Fruit fly (Drosophila melanogaster) whole organism, adult: ENCODE data around the gene CG6168.

ENCODE experiments used
- CG11617 ChIP-seq: fragments of 200-800 bp; sonication (Bioruptor generic); optimal IDR thresholded peaks from 2 replicates; lab custom pipeline; 2017; ENCODE audit warnings: mild to moderate bottlenecking, missing biosample characterization, missing genetic modification reagents, missing genetic modification characterization
- CG12768 ChIP-seq: fragments of 200-800 bp; sonication (Bioruptor generic); optimal IDR thresholded peaks from 2 replicates; lab custom pipeline; 2017; ENCODE audit warnings: missing biosample characterization, missing genetic modification characterization, mild to moderate bottlenecking, moderate library complexity, missing genetic modification reagents
- CG14711 ChIP-seq: fragments of 200-800 bp; sonication (Bioruptor generic); optimal IDR thresholded peaks from 2 replicates; lab custom pipeline; 2018; ENCODE audit warnings: missing biosample characterization, mild to moderate bottlenecking, missing genetic modification characterization, moderate library complexity
- CG1620 ChIP-seq: fragments of 200-800 bp; sonication (Bioruptor generic); optimal IDR thresholded peaks from 2 replicates; lab custom pipeline; 2016; ENCODE audit warnings: missing biosample characterization, missing genetic modification characterization
- CG33017 ChIP-seq: fragments of 200-800 bp; sonication (Bioruptor generic); optimal IDR thresholded peaks from 2 replicates; lab custom pipeline; 2018; ENCODE audit warnings: missing biosample characterization, mild to moderate bottlenecking, missing genetic modification characterization, moderate library complexity
- CG5204 ChIP-seq: fragments of 200-800 bp; sonication (Bioruptor generic); optimal IDR thresholded peaks from 2 replicates; lab custom pipeline; 2016; ENCODE audit warnings: missing biosample characterization, missing genetic modification characterization
- CG7045 ChIP-seq: fragments of 200-800 bp; sonication (Bioruptor generic); optimal IDR thresholded peaks from 2 replicates; lab custom pipeline; 2017; ENCODE audit warnings: missing biosample characterization, mild to moderate bottlenecking, missing genetic modification characterization
- CG7101 ChIP-seq: fragments of 200-800 bp; sonication (Bioruptor generic); optimal IDR thresholded peaks from 2 replicates; lab custom pipeline; 2018; ENCODE audit warnings: missing biosample characterization, mild to moderate bottlenecking, missing genetic modification characterization, moderate library complexity
- Clk ChIP-seq: fragments of 200-800 bp; sonication (Bioruptor generic); optimal IDR thresholded peaks from 2 replicates; lab custom pipeline; 2017; ENCODE audit warnings: missing biosample characterization, missing genetic modification characterization
- Crg-1 ChIP-seq: fragments of 200-800 bp; sonication (Bioruptor generic); optimal IDR thresholded peaks from 2 replicates; lab custom pipeline; 2016; ENCODE audit warnings: missing biosample characterization, missing genetic modification characterization
- Hr96 ChIP-seq: fragments of 200-800 bp; sonication (Bioruptor generic); optimal IDR thresholded peaks from 2 replicates; lab custom pipeline; 2016; ENCODE audit warnings: missing biosample characterization, missing genetic modification characterization
- Mnt ChIP-seq: fragments of 200-800 bp; sonication (Bioruptor generic); optimal IDR thresholded peaks from 2 replicates; lab custom pipeline; 2016; ENCODE audit warnings: missing biosample characterization, mild to moderate bottlenecking, missing genetic modification characterization
- bab1 ChIP-seq: fragments of 200-800 bp; sonication (Bioruptor generic); optimal IDR thresholded peaks from 3 replicates; lab custom pipeline; 2019; ENCODE audit warnings: missing biosample characterization, mild to moderate bottlenecking, missing genetic modification characterization, moderate library complexity
- cic ChIP-seq: fragments of 200-800 bp; sonication (Bioruptor generic); optimal IDR thresholded peaks from 2 replicates; lab custom pipeline; 2017; ENCODE audit warnings: missing biosample characterization, mild to moderate bottlenecking, missing genetic modification characterization, moderate library complexity
- cnc ChIP-seq, 2 experiments: fragments of >200 bp; optimal IDR thresholded peaks; 2 replicates each; lab custom pipeline; 2017
- kay ChIP-seq: fragments of 200-800 bp; sonication (Bioruptor generic); peaks from one replicate; lab custom pipeline; 2016; ENCODE audit warnings: missing biosample characterization, missing genetic modification characterization, borderline replicate concordance
- ovo ChIP-seq: fragments of 200-800 bp; sonication (Bioruptor generic); optimal IDR thresholded peaks from 2 replicates; lab custom pipeline; 2016; ENCODE audit warnings: missing biosample characterization, missing genetic modification characterization
- pad ChIP-seq: fragments of 200-800 bp; sonication (Bioruptor generic); optimal IDR thresholded peaks from 3 replicates; lab custom pipeline; 2017; ENCODE audit warnings: missing biosample characterization, missing genetic modification characterization, mild to moderate bottlenecking, moderate library complexity, missing genetic modification reagents
- tj ChIP-seq: fragments of 200-800 bp; sonication (Bioruptor generic); optimal IDR thresholded peaks from 3 replicates; lab custom pipeline; 2017; ENCODE audit warnings: missing biosample characterization, mild to moderate bottlenecking, missing genetic modification characterization, moderate library complexity
- toe ChIP-seq: fragments of 200-800 bp; sonication (Bioruptor generic); optimal IDR thresholded peaks from 2 replicates; lab custom pipeline; 2016; ENCODE audit warnings: missing biosample characterization, missing genetic modification characterization

Gene CG6168

DNA sequence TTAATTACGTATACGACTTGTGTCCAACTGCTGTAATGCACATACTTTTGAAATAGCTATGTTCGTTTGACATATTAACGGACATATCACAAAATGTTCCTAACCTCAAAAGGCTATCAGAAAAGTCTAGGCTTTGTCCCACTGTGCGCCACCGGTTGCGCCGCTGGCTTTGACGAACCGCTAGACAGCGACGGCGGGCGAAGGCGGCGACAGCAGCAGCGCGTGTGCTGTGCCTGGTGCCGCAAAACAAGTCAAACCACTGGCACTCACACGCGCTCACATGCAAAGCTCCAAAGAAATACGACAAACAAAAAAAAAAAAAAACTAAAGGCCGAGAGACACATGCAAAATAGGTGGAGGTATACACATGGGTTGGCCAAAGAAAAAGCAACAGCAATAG, 28.1 kb downstream of the CG6168 start:
- TF ChIP-seq CG7101 (no peak), cic (GFP tag; lab: Kevin White, UChicago) (peak; percentile 7), cnc (optimal IDR thresholded peaks at IDR 0.05; lab: Kevin White, UChicago) (no peak), CG7045 (GFP tag; lab: Kevin White, UChicago) (no peak), CG12768 (GFP tag; lab: Kevin White, UChicago) (peak; percentile 26), Mnt (peak; percentile 26), Clk (GFP tag; lab: Kevin White, UChicago) (no peak), kay (GFP tag; lab: Kevin White, UChicago) (no peak), Hr96 (GFP tag; lab: Kevin White, UChicago) (no peak), bab1 (GFP tag; lab: Kevin White, UChicago) (no peak), CG5204 (GFP tag; lab: Kevin White, UChicago) (no peak), CG33017 (tag; lab: Kevin White, UChicago) (no peak), CG1620 (GFP tag; lab: Kevin White, UChicago) (no peak), toe (GFP tag; lab: Kevin White, UChicago) (no peak), tj (GFP tag; lab: Kevin White, UChicago) (no peak), pad (GFP tag; lab: Kevin White, UChicago) (no peak), ovo (GFP tag; lab: Kevin White, UChicago) (peak; percentile 23)

DNA sequence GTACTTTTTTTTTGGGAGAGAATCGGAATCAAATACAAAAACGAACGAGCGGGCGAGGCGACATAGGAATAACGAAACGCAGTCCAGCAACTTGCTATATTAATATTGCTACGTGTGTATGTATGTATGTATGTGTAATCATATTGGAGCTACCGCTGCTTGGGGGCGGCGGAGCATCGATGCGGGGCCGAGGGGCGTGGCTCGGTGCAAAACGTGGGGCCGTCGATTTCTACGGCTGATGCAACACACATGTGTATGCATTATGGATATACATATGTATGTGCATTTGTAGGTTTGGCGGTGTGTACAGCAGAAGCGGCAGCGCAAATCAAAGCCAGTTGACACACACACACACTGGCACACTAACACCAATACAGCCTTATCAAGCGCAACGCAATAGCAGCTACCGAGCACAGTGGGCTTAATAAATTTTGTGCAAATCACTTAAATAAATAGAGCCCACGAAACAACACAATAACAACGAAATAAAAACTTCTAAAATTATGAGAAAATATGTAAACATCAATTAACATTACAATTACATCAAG, 29.3 kb downstream of the CG6168 start:
- peak; percentile 28 for TF ChIP-seq Mnt
- no peak for TF ChIP-seq kay (GFP tag; lab: Kevin White, UChicago)
- TF ChIP-seq bab1 (GFP tag; lab: Kevin White, UChicago), result peak; percentile 51
- TF ChIP-seq cnc (optimal IDR thresholded peaks at IDR 0.05; lab: Kevin White, UChicago), result peak in 1 of 2 experiments; percentile 58
- TF ChIP-seq Crg-1 (GFP tag; lab: Kevin White, UChicago), result no peak
- no peak for TF ChIP-seq pad (GFP tag; lab: Kevin White, UChicago)
- peak; percentile 58 for TF ChIP-seq tj (GFP tag; lab: Kevin White, UChicago)
- no peak for TF ChIP-seq CG7101
- TF ChIP-seq CG5204 (GFP tag; lab: Kevin White, UChicago), result peak; percentile 35
- no peak for TF ChIP-seq CG33017 (tag; lab: Kevin White, UChicago)
- TF ChIP-seq CG1620 (GFP tag; lab: Kevin White, UChicago), result no peak
- TF ChIP-seq ovo (GFP tag; lab: Kevin White, UChicago), result peak; percentile 36
- TF ChIP-seq cic (GFP tag; lab: Kevin White, UChicago), result peak; percentile 73
- peak; percentile 29 for TF ChIP-seq Clk (GFP tag; lab: Kevin White, UChicago)

DNA sequence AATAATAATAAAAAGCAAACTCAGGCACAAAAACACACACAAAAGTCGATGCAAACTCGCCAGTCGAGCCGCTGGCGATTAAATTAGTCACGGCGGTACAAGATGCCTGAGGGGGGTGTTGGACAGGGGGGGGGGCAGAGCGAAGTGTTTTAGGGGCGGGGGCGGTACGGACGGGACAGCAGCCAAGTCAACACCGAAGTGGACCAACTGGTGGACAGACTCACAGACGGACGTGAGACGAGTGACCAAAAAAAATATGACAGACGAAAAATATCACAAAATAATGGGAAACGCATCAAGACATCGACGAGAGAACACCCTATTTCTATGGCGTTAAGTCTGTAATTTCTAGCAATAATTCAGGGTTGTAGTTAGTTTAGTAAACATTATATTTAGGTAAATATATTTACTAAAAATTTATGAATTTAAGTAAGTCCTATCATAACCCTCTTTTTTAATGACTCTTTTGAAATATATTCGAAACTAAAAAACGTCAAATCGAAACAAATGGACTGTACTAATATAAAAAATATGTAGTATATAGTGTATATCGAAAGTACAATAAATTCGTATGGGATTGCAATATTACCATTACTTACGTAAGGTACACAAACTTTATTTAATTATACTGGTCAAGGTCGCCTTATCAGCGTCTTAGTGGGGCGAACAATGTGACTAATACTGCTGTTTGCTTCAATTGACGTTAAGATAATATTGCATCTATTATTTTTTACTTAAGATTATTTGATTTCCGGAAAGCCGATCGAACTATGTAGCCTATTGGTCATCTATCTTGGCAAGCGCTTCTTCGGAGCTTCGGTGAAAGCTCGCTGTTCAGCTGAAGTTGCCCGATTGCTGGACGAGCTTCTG, 30.0 kb downstream of the CG6168 start:
- TF ChIP-seq Mnt (no peak), CG1620 (GFP tag; lab: Kevin White, UChicago) (no peak), CG14711 (peak; percentile 15), ovo (GFP tag; lab: Kevin White, UChicago) (no peak), cic (GFP tag; lab: Kevin White, UChicago) (peak; percentile 23), kay (GFP tag; lab: Kevin White, UChicago) (peak; percentile 95), CG7045 (GFP tag; lab: Kevin White, UChicago) (no peak), CG12768 (GFP tag; lab: Kevin White, UChicago) (peak; percentile 31), CG11617 (GFP tag; lab: Kevin White, UChicago) (peak; percentile 20), toe (GFP tag; lab: Kevin White, UChicago) (peak; percentile 17), Crg-1 (GFP tag; lab: Kevin White, UChicago) (no peak), tj (GFP tag; lab: Kevin White, UChicago) (peak; percentile 28)

DNA sequence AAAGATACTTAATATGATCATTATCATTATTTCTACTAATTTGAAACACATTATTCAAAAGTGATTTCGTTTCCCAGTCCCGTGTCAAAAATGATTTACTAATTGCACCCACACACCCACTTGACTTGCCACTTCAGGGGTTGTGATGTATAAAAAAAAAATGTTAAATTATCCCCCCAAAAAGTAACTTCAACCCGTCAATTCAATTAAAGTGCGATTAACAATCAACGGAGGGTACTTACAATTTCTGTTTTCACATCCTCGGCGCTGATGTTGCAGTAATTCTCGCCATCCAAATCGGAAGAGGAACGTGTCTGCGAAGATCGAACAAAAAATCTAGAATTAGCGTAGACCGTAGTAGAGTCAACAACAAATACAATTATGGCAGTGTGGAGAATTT, 30.7 kb downstream of the CG6168 start:
- TF ChIP-seq kay (GFP tag; lab: Kevin White, UChicago), result peak; percentile 97
- TF ChIP-seq CG7045 (GFP tag; lab: Kevin White, UChicago), result no peak

DNA sequence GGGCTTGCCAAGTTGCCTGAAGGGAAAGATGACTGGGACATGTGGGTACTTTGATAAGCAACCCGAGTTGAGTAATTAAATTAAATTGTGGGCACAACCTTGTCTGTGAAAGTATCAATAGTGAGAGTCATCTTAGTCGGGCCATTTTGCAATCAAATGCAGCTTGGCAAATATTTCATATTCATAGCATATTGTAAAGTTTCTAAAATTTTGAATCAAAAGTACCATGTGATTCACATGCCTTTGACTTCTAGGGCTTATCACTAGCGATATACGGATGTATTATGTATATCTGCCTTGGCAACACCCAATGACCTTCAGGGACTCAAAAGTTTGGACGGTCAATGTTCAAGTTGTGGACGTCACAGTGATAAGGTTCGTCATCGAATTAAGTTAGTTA, 31.3 kb downstream of the CG6168 start:
- TF ChIP-seq cnc (optimal IDR thresholded peaks at IDR 0.05; lab: Kevin White, UChicago) (no peak), Mnt (peak; percentile 13), Hr96 (GFP tag; lab: Kevin White, UChicago) (no peak), cic (GFP tag; lab: Kevin White, UChicago) (peak; percentile 84), CG33017 (tag; lab: Kevin White, UChicago) (peak; percentile 12), kay (GFP tag; lab: Kevin White, UChicago) (peak; percentile 39)

DNA sequence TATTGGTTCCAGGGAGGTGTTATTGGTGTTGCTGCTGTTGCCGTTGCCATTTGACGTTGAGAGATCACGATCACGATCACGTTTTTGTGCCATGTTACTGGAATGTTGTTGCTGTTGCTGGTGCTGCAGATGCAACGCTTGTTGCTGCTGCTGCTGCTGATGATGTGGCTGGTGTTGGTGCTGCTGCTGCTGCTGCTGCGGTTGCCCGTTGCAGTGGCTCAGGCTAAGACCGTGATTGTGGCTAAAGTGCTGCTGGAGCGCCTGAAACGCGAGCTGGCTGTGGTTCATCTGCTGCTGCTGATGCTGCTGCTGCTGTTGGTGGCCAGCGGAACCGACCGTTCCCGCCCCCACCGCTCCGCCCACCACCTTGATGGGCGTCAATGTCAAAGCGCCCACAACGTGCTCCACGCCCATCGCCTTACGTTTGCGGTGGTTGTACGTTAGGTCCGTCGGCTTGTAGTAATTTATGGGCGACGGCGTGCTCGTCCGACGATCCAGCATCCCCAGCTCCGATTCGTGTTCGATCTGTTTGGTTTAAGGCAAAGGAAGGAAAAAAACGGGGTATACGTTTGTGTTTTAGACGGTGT, 32.3 kb downstream of the CG6168 start:
- TF ChIP-seq CG7101 (no peak), Hr96 (GFP tag; lab: Kevin White, UChicago) (no peak), CG33017 (tag; lab: Kevin White, UChicago) (no peak), tj (GFP tag; lab: Kevin White, UChicago) (no peak), cic (GFP tag; lab: Kevin White, UChicago) (no peak), Crg-1 (GFP tag; lab: Kevin White, UChicago) (no peak), CG11617 (GFP tag; lab: Kevin White, UChicago) (no peak), ovo (GFP tag; lab: Kevin White, UChicago) (no peak), kay (GFP tag; lab: Kevin White, UChicago) (no peak)
